Fruit fly (Drosophila melanogaster) whole organism, wandering third instar larva: Measurements from ENCODE around the gene LysB.

Experiments used
- OdsH ChIP-seq: fragments of 200-800 bp; sonication (Bioruptor generic); optimal IDR thresholded peaks from 2 replicates; lab custom pipeline; 2016; ENCODE audit warnings: missing biosample characterization, mild to moderate bottlenecking, missing genetic modification characterization
- jim ChIP-seq: fragments of 175-275, 200-325 bp; sonication (Bioruptor generic); optimal IDR thresholded peaks from 2 replicates; lab custom pipeline; 2016; ENCODE audit warnings: missing biosample characterization, mild to moderate bottlenecking, missing genetic modification characterization
- pan ChIP-seq: fragments of >200 bp; optimal IDR thresholded peaks from 2 replicates; lab custom pipeline; 2017
- rgr ChIP-seq: fragments of 200-800 bp; sonication (Bioruptor generic); optimal IDR thresholded peaks from 3 replicates; lab custom pipeline; 2016; ENCODE audit warnings: missing biosample characterization, mild to moderate bottlenecking, missing genetic modification characterization
- sv ChIP-seq: fragments of 200-800 bp; sonication (Bioruptor generic); optimal IDR thresholded peaks from 3 replicates; lab custom pipeline; 2016; ENCODE audit warnings: missing biosample characterization, missing genetic modification characterization

dm6 chr3L:1195202-1195601 is 12.0 kb upstream of the LysB start, which contains the start of gene LysX:
- no peak for TF ChIP-seq jim
- TF ChIP-seq OdsH = no peak
- TF ChIP-seq pan (lab: Kevin White, UChicago) = no peak
- no peak for TF ChIP-seq rgr (GFP tag; lab: Kevin White, UChicago)
- TF ChIP-seq sv (GFP tag; lab: Kevin White, UChicago) = no peak
